Worm (Caenorhabditis elegans): ENCODE results near the gene Y51B9A.7.

ce11 chrII:9436009-9436408, 36.2 kb downstream of the Y51B9A.7 start, which contains the start of gene kin-16:
- TF ChIP-seq snpc-4 (GFP tag; optimal IDR thresholded peaks at IDR 0.05) (no peak), snpc-4 (tag; optimal IDR thresholded peaks at IDR 0.05) (no peak), ama-1 (optimal IDR thresholded peaks at IDR 0.05) (no peak), ama-1 (GFP tag; optimal IDR thresholded peaks at IDR 0.05) (no peak), B0019.2 (GFP tag; conservative IDR thresholded peaks at IDR 0.05) (no peak), lsl-1 (GFP tag; optimal IDR thresholded peaks at IDR 0.05) (no peak), ztf-3 (GFP tag; optimal IDR thresholded peaks at IDR 0.05) (no peak), F10E7.11 (tag; optimal IDR thresholded peaks at IDR 0.05) (no peak), F37B4.10 (GFP tag; IDR thresholded peaks at IDR 0.05) (no peak), dpl-1 (GFP tag; optimal IDR thresholded peaks at IDR 0.05) (no peak), Y67H2A.10 (GFP tag; conservative IDR thresholded peaks at IDR 0.05) (no peak), xnd-1 (tag; optimal IDR thresholded peaks at IDR 0.05) (no peak), lin-54 (GFP tag; optimal IDR thresholded peaks at IDR 0.05) (no peak), ztf-18 (tag; optimal IDR thresholded peaks at IDR 0.05) (no peak), D2030.7 (GFP tag; IDR thresholded peaks at IDR 0.05) (no peak)

Data from whole organism, young adult.